Fruit fly (Drosophila melanogaster) whole organism, adult: ENCODE measurements around the gene HIP.
"Not testable (repeated sequence)": the region's sequence is repeated elsewhere in the genome, so short reads cannot be mapped to it uniquely, and the experiment has no call there.

Experiments used
- CG11617 ChIP-seq: fragments of 200-800 bp; sonication (Bioruptor generic); optimal IDR thresholded peaks from 2 replicates; lab custom pipeline; 2017; ENCODE audit warnings: mild to moderate bottlenecking, missing biosample characterization, missing genetic modification reagents, missing genetic modification characterization
- CG12768 ChIP-seq: fragments of 200-800 bp; sonication (Bioruptor generic); optimal IDR thresholded peaks from 2 replicates; lab custom pipeline; 2017; ENCODE audit warnings: missing biosample characterization, missing genetic modification characterization, mild to moderate bottlenecking, moderate library complexity, missing genetic modification reagents
- CG14711 ChIP-seq: fragments of 200-800 bp; sonication (Bioruptor generic); optimal IDR thresholded peaks from 2 replicates; lab custom pipeline; 2018; ENCODE audit warnings: missing biosample characterization, mild to moderate bottlenecking, missing genetic modification characterization, moderate library complexity
- CG1620 ChIP-seq: fragments of 200-800 bp; sonication (Bioruptor generic); optimal IDR thresholded peaks from 2 replicates; lab custom pipeline; 2016; ENCODE audit warnings: missing biosample characterization, missing genetic modification characterization
- CG33017 ChIP-seq: fragments of 200-800 bp; sonication (Bioruptor generic); optimal IDR thresholded peaks from 2 replicates; lab custom pipeline; 2018; ENCODE audit warnings: missing biosample characterization, mild to moderate bottlenecking, missing genetic modification characterization, moderate library complexity
- CG5204 ChIP-seq: fragments of 200-800 bp; sonication (Bioruptor generic); optimal IDR thresholded peaks from 2 replicates; lab custom pipeline; 2016; ENCODE audit warnings: missing biosample characterization, missing genetic modification characterization
- CG7045 ChIP-seq: fragments of 200-800 bp; sonication (Bioruptor generic); optimal IDR thresholded peaks from 2 replicates; lab custom pipeline; 2017; ENCODE audit warnings: missing biosample characterization, mild to moderate bottlenecking, missing genetic modification characterization
- CG7101 ChIP-seq: fragments of 200-800 bp; sonication (Bioruptor generic); optimal IDR thresholded peaks from 2 replicates; lab custom pipeline; 2018; ENCODE audit warnings: missing biosample characterization, mild to moderate bottlenecking, missing genetic modification characterization, moderate library complexity
- Clk ChIP-seq: fragments of 200-800 bp; sonication (Bioruptor generic); optimal IDR thresholded peaks from 2 replicates; lab custom pipeline; 2017; ENCODE audit warnings: missing biosample characterization, missing genetic modification characterization
- Crg-1 ChIP-seq: fragments of 200-800 bp; sonication (Bioruptor generic); optimal IDR thresholded peaks from 2 replicates; lab custom pipeline; 2016; ENCODE audit warnings: missing biosample characterization, missing genetic modification characterization
- Hr96 ChIP-seq: fragments of 200-800 bp; sonication (Bioruptor generic); optimal IDR thresholded peaks from 2 replicates; lab custom pipeline; 2016; ENCODE audit warnings: missing biosample characterization, missing genetic modification characterization
- Mnt ChIP-seq: fragments of 200-800 bp; sonication (Bioruptor generic); optimal IDR thresholded peaks from 2 replicates; lab custom pipeline; 2016; ENCODE audit warnings: missing biosample characterization, mild to moderate bottlenecking, missing genetic modification characterization
- bab1 ChIP-seq: fragments of 200-800 bp; sonication (Bioruptor generic); optimal IDR thresholded peaks from 3 replicates; lab custom pipeline; 2019; ENCODE audit warnings: missing biosample characterization, mild to moderate bottlenecking, missing genetic modification characterization, moderate library complexity
- cic ChIP-seq: fragments of 200-800 bp; sonication (Bioruptor generic); optimal IDR thresholded peaks from 2 replicates; lab custom pipeline; 2017; ENCODE audit warnings: missing biosample characterization, mild to moderate bottlenecking, missing genetic modification characterization, moderate library complexity
- cnc ChIP-seq, 2 experiments: fragments of >200 bp; optimal IDR thresholded peaks; 2 replicates each; lab custom pipeline; 2017
- kay ChIP-seq: fragments of 200-800 bp; sonication (Bioruptor generic); peaks from one replicate; lab custom pipeline; 2016; ENCODE audit warnings: missing biosample characterization, missing genetic modification characterization, borderline replicate concordance
- ovo ChIP-seq: fragments of 200-800 bp; sonication (Bioruptor generic); optimal IDR thresholded peaks from 2 replicates; lab custom pipeline; 2016; ENCODE audit warnings: missing biosample characterization, missing genetic modification characterization
- pad ChIP-seq: fragments of 200-800 bp; sonication (Bioruptor generic); optimal IDR thresholded peaks from 3 replicates; lab custom pipeline; 2017; ENCODE audit warnings: missing biosample characterization, missing genetic modification characterization, mild to moderate bottlenecking, moderate library complexity, missing genetic modification reagents
- tj ChIP-seq: fragments of 200-800 bp; sonication (Bioruptor generic); optimal IDR thresholded peaks from 3 replicates; lab custom pipeline; 2017; ENCODE audit warnings: missing biosample characterization, mild to moderate bottlenecking, missing genetic modification characterization, moderate library complexity
- toe ChIP-seq: fragments of 200-800 bp; sonication (Bioruptor generic); optimal IDR thresholded peaks from 2 replicates; lab custom pipeline; 2016; ENCODE audit warnings: missing biosample characterization, missing genetic modification characterization

The HIP gene

dm6 chrX:3779686-3780407, 19.1 kb upstream of the HIP start:
- no peak for TF ChIP-seq Hr96 (GFP tag; lab: Kevin White, UChicago)
- TF ChIP-seq CG7045 (GFP tag; lab: Kevin White, UChicago) = peak; percentile 15
- TF ChIP-seq CG12768 (GFP tag; lab: Kevin White, UChicago) = peak; percentile 33
- TF ChIP-seq toe (GFP tag; lab: Kevin White, UChicago) = no peak
- TF ChIP-seq CG1620 = no peak
- TF ChIP-seq CG5204 = no peak
- TF ChIP-seq CG7101 (tag; lab: Kevin White, UChicago) = peak; percentile 24
- no peak for TF ChIP-seq cnc (optimal IDR thresholded peaks at IDR 0.05; lab: Kevin White, UChicago)
- peak; percentile 15 for TF ChIP-seq Crg-1 (GFP tag; lab: Kevin White, UChicago)
- TF ChIP-seq Clk = no peak
- TF ChIP-seq bab1 (GFP tag; lab: Kevin White, UChicago) = peak; percentile 65
- TF ChIP-seq pad (GFP tag; lab: Kevin White, UChicago) = peak; percentile 11
- TF ChIP-seq CG33017 (tag; lab: Kevin White, UChicago) = no peak
- TF ChIP-seq cic (GFP tag; lab: Kevin White, UChicago) = peak; percentile 58
- TF ChIP-seq kay (GFP tag; lab: Kevin White, UChicago) = peak; percentile 81
- TF ChIP-seq tj (GFP tag; lab: Kevin White, UChicago) = peak; percentile 77
- peak; percentile 21 for TF ChIP-seq ovo (GFP tag; lab: Kevin White, UChicago)
- peak; percentile 56 for TF ChIP-seq CG11617 (GFP tag; lab: Kevin White, UChicago)
- TF ChIP-seq Mnt = peak; percentile 49
- TF ChIP-seq CG14711 (tag; lab: Kevin White, UChicago) = no peak

dm6 chrX:3780884-3781283, 18.1 kb upstream of the HIP start:
- TF ChIP-seq CG11617 (GFP tag; lab: Kevin White, UChicago) (no peak), bab1 (GFP tag; lab: Kevin White, UChicago) (peak; percentile 71), CG7101 (tag; lab: Kevin White, UChicago) (peak; percentile 75), CG14711 (tag; lab: Kevin White, UChicago) (peak; percentile 60), CG5204 (no peak), Mnt (peak; percentile 98), kay (GFP tag; lab: Kevin White, UChicago) (peak; percentile 73), cic (GFP tag; lab: Kevin White, UChicago) (peak; percentile 88), tj (GFP tag; lab: Kevin White, UChicago) (peak; percentile 23), CG33017 (tag; lab: Kevin White, UChicago) (peak; percentile 8), ovo (GFP tag; lab: Kevin White, UChicago) (peak; percentile 18), pad (GFP tag; lab: Kevin White, UChicago) (peak; percentile 61), Clk (no peak), CG12768 (GFP tag; lab: Kevin White, UChicago) (peak; percentile 41), CG1620 (peak; percentile 55)

DNA sequence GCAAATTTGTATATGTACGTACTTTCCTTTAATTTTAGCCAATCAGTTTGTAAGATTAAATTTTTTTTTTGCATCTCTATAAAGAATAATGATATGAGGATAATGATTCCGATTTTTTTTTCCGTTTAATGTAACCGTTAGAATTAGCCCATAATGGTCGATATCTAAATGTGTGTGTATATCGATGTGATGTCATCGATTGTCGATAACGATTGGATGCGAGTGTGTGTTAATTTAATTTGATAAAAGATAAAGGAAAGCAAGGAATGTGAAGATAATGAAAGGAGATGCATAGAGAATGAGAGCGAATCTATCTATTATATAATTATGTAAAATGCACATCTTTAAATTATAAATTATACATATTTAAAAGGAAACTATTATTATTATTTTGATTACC, 10.5 kb upstream of the HIP start:
- TF ChIP-seq pad (GFP tag; lab: Kevin White, UChicago) = no peak
- no peak for TF ChIP-seq kay (GFP tag; lab: Kevin White, UChicago)
- peak; percentile 1 for TF ChIP-seq bab1 (GFP tag; lab: Kevin White, UChicago)
- no peak for TF ChIP-seq CG5204

dm6 chrX:3789284-3789683, 9.7 kb upstream of the HIP start:
- TF ChIP-seq ovo (GFP tag; lab: Kevin White, UChicago) (no peak), CG7101 (tag; lab: Kevin White, UChicago) (no peak), CG1620 (no peak), Hr96 (GFP tag; lab: Kevin White, UChicago) (no peak), Mnt (no peak), cnc (optimal IDR thresholded peaks at IDR 0.05; lab: Kevin White, UChicago) (no peak), cic (GFP tag; lab: Kevin White, UChicago) (no peak), CG5204 (no peak), CG11617 (GFP tag; lab: Kevin White, UChicago) (no peak), CG33017 (tag; lab: Kevin White, UChicago) (no peak), kay (GFP tag; lab: Kevin White, UChicago) (no peak)

DNA sequence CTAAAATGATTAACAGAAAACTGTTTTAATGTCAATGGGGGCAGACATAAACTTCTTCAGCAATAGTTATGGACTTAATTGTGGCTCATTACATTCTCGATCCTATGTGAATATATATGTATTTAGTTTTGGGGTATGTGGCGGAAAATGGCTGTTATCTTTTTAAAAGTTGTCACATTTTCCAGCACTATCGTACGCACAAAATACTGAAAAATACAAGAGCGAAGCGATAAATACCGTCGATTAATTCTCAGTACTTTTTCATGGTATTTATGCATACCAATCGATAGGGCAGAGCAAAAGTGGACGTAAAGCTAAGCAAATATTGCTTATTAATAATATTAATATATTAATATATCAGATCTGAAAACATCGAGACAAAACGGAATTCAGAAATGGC, 9.2 kb upstream of the HIP start, which contains the start of gene HIP-R:
Gene HIP-R (plus strand): TSS at position 201 of the 400 bp plus-strand sequence.
- TF ChIP-seq kay (GFP tag; lab: Kevin White, UChicago) = peak; percentile 18

- not testable (repeated sequence) for TF ChIP-seq CG5204; CG12768 (GFP tag; lab: Kevin White, UChicago); CG11617 (GFP tag; lab: Kevin White, UChicago)
Measured at dm6 chrX:3792923-3793322, 6.0 kb upstream of the HIP start, which contains the start of gene Crg-1. TSS of gene Crg-1 (plus strand) at chrX:3793223.

- not testable (repeated sequence) for TF ChIP-seq Hr96, bab1, CG7045 (GFP tag; lab: Kevin White, UChicago)
Measured at dm6 chrX:3802016-3802415, 3.1 kb downstream of the HIP start, which contains the start of gene fd3F. TSS of gene fd3F (plus strand) at chrX:3802316.
